Worm (Caenorhabditis elegans) whole organism, late embryonic: ENCODE data around the gene T26E4.4.

Experiments
- ceh-2 ChIP-seq: sonication (generic microtip); optimal IDR thresholded peaks from 2 replicates; lab custom pipeline; 2016; ENCODE audit warnings: missing genotype, missing genetic modification characterization, missing compliant biosample characterization
- ceh-22 ChIP-seq: sonication (generic microtip); optimal IDR thresholded peaks from 2 replicates; lab custom pipeline; 2017; ENCODE audit warnings: missing biosample characterization, missing genetic modification characterization
- dmd-4 ChIP-seq: sonication (generic microtip); optimal IDR thresholded peaks from 2 replicates; lab custom pipeline; 2016; ENCODE audit warnings: borderline replicate concordance, missing genetic modification characterization, missing compliant biosample characterization
- hlh-13 ChIP-seq: fragments of 200-800 bp; sonication (Bioruptor generic); optimal IDR thresholded peaks from 2 replicates; lab custom pipeline; 2018; ENCODE audit warnings: mild to moderate bottlenecking, missing genetic modification characterization, missing compliant biosample characterization
- hlh-15 ChIP-seq: sonication (generic microtip); optimal IDR thresholded peaks from 2 replicates; lab custom pipeline; 2016; ENCODE audit warnings: missing genetic modification characterization, missing compliant biosample characterization
- pha-4 ChIP-seq: fragments of 150-350 bp; optimal IDR thresholded peaks from 2 replicates; lab custom pipeline; 2018; ENCODE audit warnings: missing biosample characterization, missing genetic modification reagents, missing genetic modification characterization

DNA sequence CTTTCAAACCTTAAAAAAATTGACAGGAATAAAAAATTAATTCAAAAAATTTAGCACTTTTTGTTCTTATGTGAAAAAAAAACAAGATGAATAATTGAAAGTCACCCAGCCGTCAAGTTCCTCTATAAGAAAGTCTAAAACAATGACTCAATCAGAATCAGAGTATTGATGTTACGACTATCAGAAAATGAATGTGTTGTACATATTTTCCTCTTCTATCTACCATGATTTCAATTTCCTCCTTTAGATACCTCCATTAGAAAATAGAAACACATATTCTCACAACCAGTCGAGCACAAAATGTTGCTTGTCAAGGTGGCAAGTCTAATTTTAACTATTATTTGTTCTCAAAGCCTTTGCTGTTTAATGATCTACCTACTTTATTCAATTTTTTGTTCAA, 27.7 kb upstream of the T26E4.4 start, which contains the start of gene srbc-48:
- no peak for TF ChIP-seq dmd-4 (tag; lab: Kevin White, UChicago)
- TF ChIP-seq hlh-13: no peak
- TF ChIP-seq ceh-22: no peak
- TF ChIP-seq ceh-2 (tag; lab: Kevin White, UChicago): no peak
- TF ChIP-seq hlh-15 (tag; lab: Kevin White, UChicago): no peak
- TF ChIP-seq pha-4 (tag; lab: Kevin White, UChicago): no peak
